Fruit fly (Drosophila melanogaster) whole organism, embryonic: Measurements from ENCODE around the gene mag.
A peak's percentile ranks its signal among the peaks of the same experiment; 100 is the strongest.

Experiments
- Ada2b ChIP-seq: fragments of 200-800 bp; sonication (Bioruptor generic); IDR thresholded peaks from 2 replicates; pipeline ENCODE4 v1.3.6; 2022; ENCODE audit warnings: missing biosample characterization, missing genetic modification characterization
- Asciz ChIP-seq: fragments of 200-800 bp; sonication (Bioruptor generic); optimal IDR thresholded peaks from 2 replicates; lab custom pipeline; 2017; ENCODE audit warnings: missing biosample characterization, mild to moderate bottlenecking, missing genetic modification characterization, missing genetic modification reagents
- Atf3 ChIP-seq: fragments of 200-800 bp; sonication (Bioruptor generic); optimal IDR thresholded peaks from 3 replicates; lab custom pipeline; 2016; ENCODE audit warnings: missing biosample characterization, missing genetic modification characterization
- Atf6 ChIP-seq: fragments of 200-800 bp; sonication (Bioruptor generic); IDR thresholded peaks from 2 replicates; pipeline ENCODE4 v1.3.6; 2022; ENCODE audit warnings: missing biosample characterization, missing genetic modification characterization
- CG10209 ChIP-seq: fragments of 200-800 bp; sonication (Bioruptor generic); optimal IDR thresholded peaks from 3 replicates; lab custom pipeline; 2017; ENCODE audit warnings: missing biosample characterization, mild to moderate bottlenecking, missing genetic modification characterization, missing genetic modification reagents
- CG10366 ChIP-seq: fragments of 200-800 bp; sonication (Bioruptor generic); IDR thresholded peaks from 2 replicates; pipeline ENCODE4 v1.3.6; 2022; ENCODE audit warnings: missing biosample characterization, missing genetic modification characterization
- CG10462 ChIP-seq: fragments of 200-800 bp; sonication (Bioruptor generic); optimal IDR thresholded peaks from 2 replicates; lab custom pipeline; 2016; ENCODE audit warnings: missing biosample characterization, missing genetic modification characterization
- CG12769 ChIP-seq: fragments of 200-800 bp; sonication (Bioruptor generic); optimal IDR thresholded peaks from 2 replicates; lab custom pipeline; 2019; ENCODE audit warnings: missing biosample characterization, mild to moderate bottlenecking, missing genetic modification characterization, moderate library complexity
- CG13424 ChIP-seq: fragments of 200-800 bp; sonication (Bioruptor generic); optimal IDR thresholded peaks from 2 replicates; lab custom pipeline; 2019; ENCODE audit warnings: missing biosample characterization, mild to moderate bottlenecking, missing genetic modification characterization, moderate library complexity
- CG14050 ChIP-seq: fragments of 200-800 bp; sonication (Bioruptor generic); IDR thresholded peaks from 3 replicates; pipeline ENCODE4 v1.3.6; 2022; ENCODE audit warnings: missing biosample characterization, missing genetic modification characterization
- CG14965 ChIP-seq: fragments of 200-800 bp; sonication (Bioruptor generic); optimal IDR thresholded peaks from 2 replicates; lab custom pipeline; 2016; ENCODE audit warnings: missing biosample characterization, missing genetic modification characterization, borderline replicate concordance
- CG17829 ChIP-seq: fragments of 200-800 bp; optimal IDR thresholded peaks from 2 replicates; lab custom pipeline; 2019; ENCODE audit warnings: missing biosample characterization, mild to moderate bottlenecking, missing genetic modification characterization, moderate library complexity
- CG18262 ChIP-seq: fragments of 200-800 bp; optimal IDR thresholded peaks from 3 replicates; lab custom pipeline; 2019; ENCODE audit warnings: missing biosample characterization, mild to moderate bottlenecking, missing genetic modification characterization, moderate library complexity
- CG2678 ChIP-seq: fragments of 200-800 bp; sonication (Bioruptor generic); optimal IDR thresholded peaks from 3 replicates; lab custom pipeline; 2019; ENCODE audit warnings: missing biosample characterization, mild to moderate bottlenecking, missing genetic modification characterization, moderate library complexity
- CG31441 ChIP-seq: fragments of 200-800 bp; sonication (Bioruptor generic); IDR thresholded peaks from 2 replicates; pipeline ENCODE4 v1.3.6; 2022; ENCODE audit warnings: missing biosample characterization, missing genetic modification characterization
- CG4617 ChIP-seq: fragments of 200-800 bp; sonication (Bioruptor generic); optimal IDR thresholded peaks from 3 replicates; lab custom pipeline; 2016; ENCODE audit warnings: missing biosample characterization, missing genetic modification characterization, borderline replicate concordance
- CG4730 ChIP-seq: fragments of 200-800 bp; sonication (Bioruptor generic); IDR thresholded peaks from 2 replicates; pipeline ENCODE4 v1.3.6; 2022; ENCODE audit warnings: missing biosample characterization, missing genetic modification characterization
- CG7556 ChIP-seq: fragments of 200-800 bp; sonication (Bioruptor generic); optimal IDR thresholded peaks from 2 replicates; lab custom pipeline; 2017; ENCODE audit warnings: missing biosample characterization, mild to moderate bottlenecking, missing genetic modification characterization
- CG8281 ChIP-seq: fragments of 200-800 bp; sonication (Bioruptor generic); optimal IDR thresholded peaks from 2 replicates; lab custom pipeline; 2018; ENCODE audit warnings: missing biosample characterization, mild to moderate bottlenecking, missing genetic modification characterization, moderate library complexity
- CG9609 ChIP-seq: fragments of 200-800 bp; sonication (Bioruptor generic); optimal IDR thresholded peaks from 3 replicates; lab custom pipeline; 2016; ENCODE audit warnings: missing biosample characterization, missing genetic modification characterization
- CoRest ChIP-seq: fragments of 200-800 bp; sonication (Bioruptor generic); optimal IDR thresholded peaks from 3 replicates; lab custom pipeline; 2018; ENCODE audit warnings: missing biosample characterization, mild to moderate bottlenecking, missing genetic modification characterization, moderate library complexity
- Dek ChIP-seq: fragments of 200-800 bp; sonication (Bioruptor generic); optimal IDR thresholded peaks from 3 replicates; lab custom pipeline; 2019; ENCODE audit warnings: missing biosample characterization, mild to moderate bottlenecking, missing genetic modification characterization, moderate library complexity
- Dp ChIP-seq: fragments of 200-800 bp; sonication (Bioruptor generic); optimal IDR thresholded peaks from 2 replicates; lab custom pipeline; 2018; ENCODE audit warnings: missing biosample characterization, mild to moderate bottlenecking, missing genetic modification characterization, moderate library complexity
- GATAe ChIP-seq: fragments of 200-800 bp; sonication (Bioruptor generic); conservative IDR thresholded peaks from 2 replicates; pipeline ENCODE4 v1.3.6; 2022; ENCODE audit warnings: missing biosample characterization, missing genetic modification characterization
- Gsc ChIP-seq: fragments of 200-800 bp; sonication (Bioruptor generic); IDR thresholded peaks from 2 replicates; pipeline ENCODE4 v1.3.6; 2022; ENCODE audit warnings: missing biosample characterization, missing genetic modification characterization
- HmgZ ChIP-seq: fragments of 200-800 bp; sonication (Bioruptor generic); optimal IDR thresholded peaks from 2 replicates; lab custom pipeline; 2018; ENCODE audit warnings: missing biosample characterization, mild to moderate bottlenecking, missing genetic modification characterization
- Hr3 ChIP-seq: fragments of 200-800 bp; sonication (Bioruptor generic); optimal IDR thresholded peaks from 3 replicates; lab custom pipeline; 2016; ENCODE audit warnings: missing biosample characterization, missing genetic modification characterization
- Jarid2 ChIP-seq: fragments of 200-800 bp; sonication (Bioruptor generic); optimal IDR thresholded peaks from 3 replicates; lab custom pipeline; 2017; ENCODE audit warnings: mild to moderate bottlenecking, missing biosample characterization, missing genetic modification reagents, missing genetic modification characterization
- Lhr ChIP-seq: fragments of 200-800 bp; sonication (Bioruptor generic); optimal IDR thresholded peaks from 3 replicates; lab custom pipeline; 2017; ENCODE audit warnings: mild to moderate bottlenecking, missing biosample characterization, missing genetic modification reagents, missing genetic modification characterization
- Nf-YA ChIP-seq: fragments of 200-800 bp; sonication (Bioruptor generic); IDR thresholded peaks from 2 replicates; pipeline ENCODE4 v1.3.6; 2022; ENCODE audit warnings: missing biosample characterization, missing genetic modification characterization
- Nf-YC ChIP-seq: fragments of 200-800 bp; optimal IDR thresholded peaks from 3 replicates; lab custom pipeline; 2019; ENCODE audit warnings: missing biosample characterization, mild to moderate bottlenecking, missing genetic modification characterization, moderate library complexity
- PHDP ChIP-seq: fragments of 200-800 bp; sonication (Bioruptor generic); optimal IDR thresholded peaks from 3 replicates; lab custom pipeline; 2018; ENCODE audit warnings: missing biosample characterization, mild to moderate bottlenecking, missing genetic modification characterization, moderate library complexity
- Ravus ChIP-seq: fragments of 200-800 bp; sonication (Bioruptor generic); IDR thresholded peaks from 2 replicates; pipeline ENCODE4 v1.3.6; 2022; ENCODE audit warnings: missing biosample characterization, missing genetic modification characterization
- Six4 ChIP-seq: fragments of 200-800 bp; sonication (Bioruptor generic); optimal IDR thresholded peaks from 2 replicates; lab custom pipeline; 2016; ENCODE audit warnings: missing biosample characterization, missing genetic modification characterization
- Ssrp ChIP-seq: fragments of 200-800 bp; sonication (Bioruptor generic); optimal IDR thresholded peaks from 2 replicates; lab custom pipeline; 2018; ENCODE audit warnings: missing biosample characterization, mild to moderate bottlenecking, missing genetic modification characterization, moderate library complexity
- Usf ChIP-seq: fragments of 200-800 bp; sonication (Bioruptor generic); optimal IDR thresholded peaks from 2 replicates; lab custom pipeline; 2017; ENCODE audit warnings: missing genotype, missing biosample characterization, missing genetic modification characterization
- bigmax ChIP-seq: fragments of 200-800 bp; sonication (Bioruptor generic); optimal IDR thresholded peaks from 2 replicates; lab custom pipeline; 2018; ENCODE audit warnings: missing biosample characterization, mild to moderate bottlenecking, missing genetic modification characterization
- chm ChIP-seq: fragments of 200-800 bp; sonication (Bioruptor generic); IDR thresholded peaks from 2 replicates; pipeline ENCODE4 v1.3.6; 2022; ENCODE audit warnings: missing biosample characterization, missing genetic modification characterization
- fru ChIP-seq: fragments of >200 bp; optimal IDR thresholded peaks from 2 replicates; lab custom pipeline; 2017
- kah ChIP-seq: fragments of 200-800 bp; sonication (Bioruptor generic); optimal IDR thresholded peaks from 2 replicates; lab custom pipeline; 2018; ENCODE audit warnings: missing biosample characterization, mild to moderate bottlenecking, missing genetic modification characterization
- klu ChIP-seq: fragments of 200-800 bp; sonication (Bioruptor generic); IDR thresholded peaks from 2 replicates; pipeline ENCODE4 v1.3.6; 2022; ENCODE audit warnings: missing biosample characterization, missing genetic modification characterization
- nau ChIP-seq: fragments of 200-800 bp; sonication (Bioruptor generic); optimal IDR thresholded peaks from 3 replicates; lab custom pipeline; 2017; ENCODE audit warnings: missing biosample characterization, mild to moderate bottlenecking, missing genetic modification characterization, missing genetic modification reagents
- nmo ChIP-seq: fragments of 200-800 bp; sonication (Bioruptor generic); optimal IDR thresholded peaks from 2 replicates; lab custom pipeline; 2018; ENCODE audit warnings: missing biosample characterization, mild to moderate bottlenecking, missing genetic modification characterization, moderate library complexity
- oc ChIP-seq: fragments of 200-800 bp; sonication (Bioruptor generic); optimal IDR thresholded peaks from 2 replicates; lab custom pipeline; 2018; ENCODE audit warnings: missing biosample characterization, mild to moderate bottlenecking, missing genetic modification characterization, moderate library complexity
- pita ChIP-seq: fragments of 200-800 bp; sonication (Bioruptor generic); optimal IDR thresholded peaks from 2 replicates; lab custom pipeline; 2017; ENCODE audit warnings: missing biosample characterization, mild to moderate bottlenecking, missing genetic modification characterization
- ranshi ChIP-seq: fragments of 200-800 bp; sonication (Bioruptor generic); IDR thresholded peaks from 2 replicates; pipeline ENCODE4 v1.3.6; 2022; ENCODE audit warnings: missing biosample characterization, missing genetic modification characterization
- sisA ChIP-seq: fragments of 200-800 bp; sonication (Bioruptor generic); IDR thresholded peaks from 2 replicates; pipeline ENCODE4 v1.3.6; 2022; ENCODE audit warnings: missing biosample characterization, missing genetic modification characterization
- tup ChIP-seq: fragments of 200-800 bp; sonication (Bioruptor generic); optimal IDR thresholded peaks from 2 replicates; lab custom pipeline; 2016; ENCODE audit warnings: missing biosample characterization, mild to moderate bottlenecking, missing genetic modification characterization, moderate library complexity
- twi ChIP-seq: fragments of 200-800 bp; optimal IDR thresholded peaks from 2 replicates; lab custom pipeline; 2019; ENCODE audit warnings: missing biosample characterization, mild to moderate bottlenecking, missing genetic modification characterization, moderate library complexity

Gene mag

DNA sequence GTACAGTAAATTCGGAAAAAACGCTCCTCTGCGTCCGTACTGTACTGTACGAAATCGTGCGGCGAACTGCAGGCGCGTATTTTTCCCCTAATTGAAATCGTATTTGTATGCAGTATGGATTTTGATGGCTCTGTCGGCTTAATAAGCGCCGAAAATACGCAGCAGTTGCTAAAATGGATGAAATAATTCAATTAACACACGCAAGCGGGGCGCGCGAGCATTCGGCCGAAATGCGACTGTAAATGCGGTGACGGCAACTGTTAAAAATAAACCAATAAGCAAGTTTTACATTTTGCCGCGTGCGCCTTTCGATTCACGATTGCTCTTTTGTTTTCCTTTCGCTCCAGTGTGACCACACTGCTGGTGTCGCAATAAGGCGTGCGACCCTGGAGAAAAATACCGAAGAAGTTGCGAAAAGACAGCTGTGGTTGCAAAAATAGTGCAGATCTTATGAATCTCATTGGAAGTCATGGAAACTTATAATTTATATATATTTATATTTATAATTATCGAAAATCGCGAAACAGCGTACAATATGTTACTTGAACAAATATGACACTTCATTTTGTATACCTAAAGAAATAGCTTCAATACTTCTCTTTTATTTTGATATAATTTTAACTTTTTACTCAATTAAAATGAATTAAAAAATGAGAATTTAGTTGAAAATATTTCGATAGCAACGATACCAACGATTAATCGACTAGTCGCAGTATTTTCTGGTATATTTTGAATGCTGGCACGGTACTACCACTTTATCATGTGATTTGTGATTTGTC is 12.7 kb downstream of the mag start, which contains the start of the genes CG32428 and CG5969 (continued):
- TF ChIP-seq CG7556 (peak; percentile 45), CG31441 (GFP tag; lab: Robert Waterston, UW) (no peak; the same call in 1 of the 2 replicates), Usf (GFP tag; lab: Kevin White, UChicago) (peak; percentile 55), Nf-YC (peak; percentile 73), Six4 (GFP tag; lab: Kevin White, UChicago) (peak; percentile 29), CG14965 (GFP tag; lab: Kevin White, UChicago) (no peak), Hr3 (GFP tag; lab: Kevin White, UChicago) (peak; percentile 53), fru (no peak), CG12769 (tag; lab: Kevin White, UChicago) (no peak), CoRest (peak; percentile 79), Dek (tag; lab: Kevin White, UChicago) (peak; percentile 76), nau (GFP tag; lab: Kevin White, UChicago) (no peak), Dp (GFP tag; lab: Kevin White, UChicago) (peak; percentile 57), pita (GFP tag; lab: Kevin White, UChicago) (no peak), sisA (peak; percentile 37; the same call in 1 of the 2 replicates), HmgZ (peak; percentile 20), Gsc (no peak), chm (GFP tag; lab: Robert Waterston, UW) (peak; percentile 46; the same call in 1 of the 2 replicates), CG8281 (peak; percentile 0), Lhr (peak; percentile 21), nmo (GFP tag; lab: Kevin White, UChicago) (peak; percentile 74), tup (GFP tag; lab: Kevin White, UChicago) (no peak), Atf3 (no peak), CG17829 (tag; lab: Kevin White, UChicago) (peak; percentile 72), twi (tag; lab: Kevin White, UChicago) (peak; percentile 14), CG14050 (GFP tag; lab: Robert Waterston, UW) (peak; percentile 19; the same call in 1 of the 3 replicates), oc (tag; lab: Kevin White, UChicago) (peak; percentile 13), CG13424 (tag; lab: Kevin White, UChicago) (peak; percentile 70), Ravus (GFP tag; lab: Robert Waterston, UW) (peak; percentile 13), CG4617 (GFP tag; lab: Kevin White, UChicago) (no peak), kah (GFP tag; lab: Kevin White, UChicago) (no peak), Asciz (GFP tag; lab: Kevin White, UChicago) (no peak), Nf-YA (GFP tag; lab: Robert Waterston, UW) (no peak), GATAe (GFP tag; lab: Robert Waterston, UW) (peak; percentile 9; the same call in 1 of the 2 replicates), CG10462 (GFP tag; lab: Kevin White, UChicago) (no peak), Ada2b (GFP tag; lab: Robert Waterston, UW) (peak; percentile 50), Ssrp (peak; percentile 28), CG4730 (GFP tag; lab: Robert Waterston, UW) (no peak), PHDP (tag; lab: Kevin White, UChicago) (peak; percentile 64), CG2678 (peak; percentile 80), CG18262 (tag; lab: Kevin White, UChicago) (peak; percentile 54), CG9609 (GFP tag; lab: Kevin White, UChicago) (no peak), CG10366 (GFP tag; lab: Robert Waterston, UW) (peak; percentile 61), bigmax (GFP tag; lab: Kevin White, UChicago) (no peak), Atf6 (peak; percentile 9; the same call in 1 of the 2 replicates), ranshi (GFP tag; lab: Robert Waterston, UW) (peak; percentile 57), klu (GFP tag; lab: Robert Waterston, UW) (no peak), CG10209 (GFP tag; lab: Kevin White, UChicago) (peak; percentile 70), Jarid2 (GFP tag; lab: Kevin White, UChicago) (peak; percentile 55)
